Worm (Caenorhabditis elegans) whole organism, L2 larva: ENCODE data around the gene B0222.5.

Experiments used
- C34F6.9 ChIP-seq: fragments of 150-350 bp; optimal IDR thresholded peaks from 2 replicates; lab custom pipeline; 2014; ENCODE audit warnings: missing biosample characterization, missing genetic modification characterization
- F13H6.1 ChIP-seq: sonication (generic microtip); optimal IDR thresholded peaks from 2 replicates; lab custom pipeline; 2016; ENCODE audit warnings: missing genetic modification characterization, missing compliant biosample characterization
- R02D3.7 ChIP-seq: fragments of 150-350 bp; optimal IDR thresholded peaks from 2 replicates; lab custom pipeline; 2014; ENCODE audit warnings: missing biosample characterization, missing genetic modification characterization
- Y55F3AM.14 ChIP-seq: fragments of 200-800 bp; sonication (Bioruptor generic); optimal IDR thresholded peaks from 2 replicates; lab custom pipeline; 2018; ENCODE audit warnings: mild to moderate bottlenecking, missing genetic modification characterization, missing compliant biosample characterization
- ZK546.5 ChIP-seq: sonication (generic microtip); optimal IDR thresholded peaks from 2 replicates; lab custom pipeline; 2017; ENCODE audit warnings: missing biosample characterization, missing genetic modification characterization
- alr-1 ChIP-seq: fragments of 150-350 bp; optimal IDR thresholded peaks from 2 replicates; lab custom pipeline; 2014; ENCODE audit warnings: missing biosample characterization, missing genetic modification characterization
- aly-2 ChIP-seq: fragments of 150-350 bp; optimal IDR thresholded peaks from 2 replicates; lab custom pipeline; 2014; ENCODE audit warnings: missing biosample characterization, missing genetic modification characterization
- ama-1 ChIP-seq: fragments of 150-350 bp; optimal IDR thresholded peaks from 2 replicates; lab custom pipeline; 2018; ENCODE audit warnings: inconsistent platforms
- blmp-1 ChIP-seq: sonication (generic microtip); optimal IDR thresholded peaks from 2 replicates; lab custom pipeline; 2017; ENCODE audit warnings: missing genetic modification characterization, mild to moderate bottlenecking, missing compliant biosample characterization, antibody characterized with exemption, moderate library complexity; ENCODE audit not compliant: insufficient read depth
- ceh-16 ChIP-seq: fragments of 150-350 bp; optimal IDR thresholded peaks from 2 replicates; lab custom pipeline; 2014; ENCODE audit warnings: missing biosample characterization, missing genetic modification characterization
- ceh-82 ChIP-seq: fragments of 150-350 bp; optimal IDR thresholded peaks from 2 replicates; lab custom pipeline; 2014; ENCODE audit warnings: missing biosample characterization, missing genetic modification characterization
- crh-2 ChIP-seq: sonication (generic microtip); optimal IDR thresholded peaks from 2 replicates; lab custom pipeline; 2017; ENCODE audit warnings: missing biosample characterization, missing genetic modification characterization
- dmd-4 ChIP-seq: sonication (generic microtip); optimal IDR thresholded peaks from 2 replicates; lab custom pipeline; 2017; ENCODE audit warnings: missing biosample characterization, missing genetic modification characterization
- egl-27 ChIP-seq: sonication (generic microtip); optimal IDR thresholded peaks from 3 replicates; lab custom pipeline; 2017; ENCODE audit warnings: missing biosample characterization, missing genetic modification reagents, missing genetic modification characterization
- elt-1 ChIP-seq: fragments of 150-350 bp; optimal IDR thresholded peaks from 2 replicates; lab custom pipeline; 2014; ENCODE audit warnings: missing biosample characterization, missing genetic modification characterization
- elt-3 ChIP-seq: sonication (generic microtip); optimal IDR thresholded peaks from 2 replicates; lab custom pipeline; 2017; ENCODE audit warnings: missing biosample characterization, missing genetic modification characterization
- fos-1 ChIP-seq: fragments of 150-350 bp; optimal IDR thresholded peaks from 2 replicates; lab custom pipeline; 2014; ENCODE audit warnings: missing biosample characterization, missing genetic modification characterization
- gmeb-1 ChIP-seq: fragments of 150-350 bp; optimal IDR thresholded peaks from 2 replicates; lab custom pipeline; 2014; ENCODE audit warnings: missing biosample characterization, missing genetic modification characterization
- lin-11 ChIP-seq: fragments of 150-350 bp; sonication (generic microtip); optimal IDR thresholded peaks from 2 replicates; lab custom pipeline; 2014; ENCODE audit warnings: missing biosample characterization, missing genetic modification characterization, inconsistent platforms, mixed read lengths
- lin-13 ChIP-seq: fragments of 150-350 bp; optimal IDR thresholded peaks from 2 replicates; lab custom pipeline; 2014; ENCODE audit warnings: missing biosample characterization, missing genetic modification reagents, missing genetic modification characterization
- lin-39 ChIP-seq: fragments of 150-350 bp; optimal IDR thresholded peaks from 2 replicates; lab custom pipeline; 2014; ENCODE audit warnings: missing biosample characterization, missing genetic modification reagents, missing genetic modification characterization
- lsy-2 ChIP-seq, 2 experiments: fragments of 150-350 bp in 1 of 2; sonication (generic microtip) in 1 of 2; optimal IDR thresholded peaks; 2 replicates each; lab custom pipeline; 2014 to 2017; ENCODE audit warnings: missing biosample characterization in 2 of 2, missing genetic modification characterization in 2 of 2
- mab-5 ChIP-seq: fragments of 150-350 bp; optimal IDR thresholded peaks from 2 replicates; lab custom pipeline; 2014; ENCODE audit warnings: missing biosample characterization, missing genetic modification characterization
- mbf-1 ChIP-seq: sonication (generic microtip); optimal IDR thresholded peaks from 2 replicates; lab custom pipeline; 2017; ENCODE audit warnings: missing biosample characterization, missing genetic modification characterization
- mdl-1 ChIP-seq, 2 experiments: fragments of 150-350 bp in 1 of 2; sonication (generic microtip) in 1 of 2; optimal IDR thresholded peaks; 2 replicates each; lab custom pipeline; 2017; ENCODE audit warnings: missing biosample characterization in 2 of 2, missing genetic modification characterization in 2 of 2
- nhr-10 ChIP-seq: sonication (generic microtip); optimal IDR thresholded peaks from 2 replicates; lab custom pipeline; 2017; ENCODE audit warnings: missing biosample characterization, missing genetic modification characterization
- nhr-11 ChIP-seq: fragments of 150-350 bp; optimal IDR thresholded peaks from 2 replicates; lab custom pipeline; 2014; ENCODE audit warnings: missing biosample characterization, missing genetic modification characterization
- nhr-12 ChIP-seq: fragments of 150-350 bp; optimal IDR thresholded peaks from 2 replicates; lab custom pipeline; 2014; ENCODE audit warnings: missing biosample characterization, missing genetic modification characterization
- nhr-129 ChIP-seq: fragments of 150-350 bp; optimal IDR thresholded peaks from 2 replicates; lab custom pipeline; 2014; ENCODE audit warnings: missing biosample characterization, missing genetic modification characterization
- nhr-21 ChIP-seq: fragments of 150-350 bp; optimal IDR thresholded peaks from 2 replicates; lab custom pipeline; 2014; ENCODE audit warnings: missing biosample characterization, missing genetic modification characterization
- nhr-23 ChIP-seq: fragments of 150-350 bp; optimal IDR thresholded peaks from 2 replicates; lab custom pipeline; 2014; ENCODE audit warnings: missing biosample characterization, missing genetic modification reagents, missing genetic modification characterization
- nhr-237 ChIP-seq: fragments of 150-350 bp; optimal IDR thresholded peaks from 2 replicates; lab custom pipeline; 2014; ENCODE audit warnings: missing biosample characterization, missing genetic modification characterization
- nhr-25 ChIP-seq: fragments of 150-350 bp; sonication (generic microtip); optimal IDR thresholded peaks from 3 replicates; lab custom pipeline; 2014; ENCODE audit warnings: missing biosample characterization, missing genetic modification characterization
- nhr-6 ChIP-seq: fragments of 150-350 bp; optimal IDR thresholded peaks from 2 replicates; lab custom pipeline; 2014; ENCODE audit warnings: missing biosample characterization, missing genetic modification characterization
- nhr-77 ChIP-seq: fragments of 150-350 bp; optimal IDR thresholded peaks from 2 replicates; lab custom pipeline; 2014; ENCODE audit warnings: missing biosample characterization, missing genetic modification characterization
- peb-1 ChIP-seq: fragments of 150-350 bp; optimal IDR thresholded peaks from 2 replicates; lab custom pipeline; 2014; ENCODE audit warnings: missing biosample characterization, missing genetic modification characterization
- sem-4 ChIP-seq: fragments of 150-350 bp; optimal IDR thresholded peaks from 2 replicates; lab custom pipeline; 2014; ENCODE audit warnings: missing biosample characterization, missing genetic modification reagents, missing genetic modification characterization
- skn-1 ChIP-seq: sonication (generic microtip); optimal IDR thresholded peaks from 2 replicates; lab custom pipeline; 2017; ENCODE audit warnings: missing biosample characterization, missing genetic modification characterization
- sma-3 ChIP-seq: sonication (generic microtip); optimal IDR thresholded peaks from 2 replicates; lab custom pipeline; 2016; ENCODE audit warnings: missing genetic modification reagents, missing genetic modification characterization, missing compliant biosample characterization
- sma-9 ChIP-seq, 2 experiments: fragments of 150-350 bp in 1 of 2; sonication (generic microtip) in 1 of 2; optimal IDR thresholded peaks; 2 replicates each; lab custom pipeline; 2014 to 2016; ENCODE audit warnings: missing genetic modification characterization in 2 of 2, mild to moderate bottlenecking in 1 of 2, missing biosample characterization in 1 of 2, missing compliant biosample characterization in 1 of 2, missing genetic modification reagents in 1 of 2, moderate library complexity in 1 of 2
- snpc-4 ChIP-seq: fragments of 150-350 bp; optimal IDR thresholded peaks from 2 replicates; lab custom pipeline; 2014; ENCODE audit warnings: missing biosample characterization, missing genetic modification characterization
- unc-39 ChIP-seq: fragments of 150-350 bp; optimal IDR thresholded peaks from 2 replicates; lab custom pipeline; 2014; ENCODE audit warnings: missing biosample characterization, missing genetic modification characterization
- unc-55 ChIP-seq: fragments of 150-350 bp; sonication (generic microtip); optimal IDR thresholded peaks from 3 replicates; lab custom pipeline; 2014; ENCODE audit warnings: missing biosample characterization, missing genetic modification reagents, missing genetic modification characterization
- unc-62 ChIP-seq: fragments of 150-350 bp; optimal IDR thresholded peaks from 2 replicates; lab custom pipeline; 2014; ENCODE audit warnings: missing biosample characterization, missing genetic modification reagents, missing genetic modification characterization
- zag-1 ChIP-seq: fragments of 150-350 bp; optimal IDR thresholded peaks from 2 replicates; lab custom pipeline; 2014; ENCODE audit warnings: missing biosample characterization, missing genetic modification characterization
- ztf-1 ChIP-seq: fragments of 200-800 bp; sonication (Bioruptor generic); conservative IDR thresholded peaks from 2 replicates; pipeline ENCODE4 v1.3.6; 2022; ENCODE audit warnings: missing genetic modification characterization, missing compliant biosample characterization
- ztf-11 ChIP-seq: sonication (generic microtip); optimal IDR thresholded peaks from 2 replicates; lab custom pipeline; 2017; ENCODE audit warnings: missing biosample characterization, missing genetic modification characterization
- ztf-4 ChIP-seq: fragments of 150-350 bp; optimal IDR thresholded peaks from 2 replicates; lab custom pipeline; 2014; ENCODE audit warnings: missing biosample characterization, missing genetic modification characterization

The B0222.5 gene

ce11 chrV:9162955-9163468 lies 8.3 kb upstream of the B0222.5 start, which contains the start of gene col-145:
col-145 (minus strand) TSS chrV:9163005.
- TF ChIP-seq nhr-23 (tag; lab: Kevin White, UChicago) (no peak), blmp-1 (tag; lab: Kevin White, UChicago) (peak; percentile 62)

DNA sequence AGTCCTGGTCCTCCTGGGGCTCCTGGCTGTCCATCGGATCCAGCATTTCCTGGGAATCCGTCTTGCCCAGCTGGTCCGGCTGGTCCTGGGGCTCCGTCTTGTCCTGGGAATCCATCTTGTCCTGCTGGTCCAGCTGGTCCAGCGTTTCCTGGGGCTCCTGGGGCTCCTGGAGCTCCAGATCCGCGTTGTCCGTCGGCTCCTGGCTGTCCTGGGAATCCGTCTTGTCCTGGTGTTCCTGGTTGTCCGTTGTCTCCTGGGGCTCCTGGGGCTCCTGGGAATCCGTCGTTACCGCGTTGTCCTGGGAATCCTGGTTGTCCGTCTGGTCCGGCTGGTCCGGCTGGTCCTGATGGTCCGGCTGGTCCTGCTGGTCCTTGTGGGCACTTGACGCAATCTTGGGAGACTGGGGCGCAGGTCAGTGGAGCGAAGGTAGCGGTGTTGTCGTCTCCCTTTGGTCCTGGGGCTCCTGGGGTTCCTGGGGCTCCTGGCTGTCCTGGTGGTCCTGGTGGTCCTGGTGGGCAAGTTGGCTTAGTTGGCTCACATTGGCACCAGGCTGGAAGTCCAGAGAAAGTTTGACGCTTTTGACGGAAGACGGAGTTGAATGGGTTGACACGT lies 7.6 kb upstream of the B0222.5 start:
- TF ChIP-seq nhr-23 (tag; lab: Kevin White, UChicago) (no peak), nhr-6 (tag; lab: Kevin White, UChicago) (no peak), blmp-1 (tag; lab: Kevin White, UChicago) (no peak)

DNA sequence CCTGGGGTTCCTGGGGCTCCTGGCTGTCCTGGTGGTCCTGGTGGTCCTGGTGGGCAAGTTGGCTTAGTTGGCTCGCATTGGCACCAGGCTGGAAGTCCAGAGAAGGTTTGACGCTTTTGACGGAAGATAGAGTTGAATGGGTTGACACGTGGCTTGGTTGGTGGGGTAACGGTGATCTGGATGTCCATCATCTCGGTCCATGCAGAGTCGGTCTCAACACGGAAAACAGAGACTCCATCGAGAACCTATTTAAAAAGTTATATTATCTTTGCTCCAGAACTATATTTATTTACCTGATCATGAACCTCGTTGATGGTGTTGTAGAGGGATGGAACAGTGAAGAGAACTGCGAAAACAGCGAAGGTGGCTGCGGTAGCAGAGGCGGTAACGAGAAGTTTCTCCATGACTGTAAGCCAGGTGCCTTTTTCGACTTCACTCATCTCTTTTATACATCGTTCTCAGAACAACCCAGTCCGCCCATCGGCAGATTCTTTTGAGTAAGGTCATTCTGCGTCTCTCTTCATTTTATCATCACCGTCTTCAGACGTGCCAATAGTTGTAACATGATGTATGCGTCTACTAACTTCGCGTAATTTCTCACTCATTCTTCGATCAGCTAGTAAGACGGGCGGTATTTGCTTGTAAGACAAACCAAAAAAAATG lies 5.7 kb upstream of the B0222.5 start, which contains the start of gene col-144:
col-144 (minus strand) TSS at position 419 of the 663 bp plus-strand sequence.
- TF ChIP-seq blmp-1 (tag; lab: Kevin White, UChicago) = peak; percentile 57
- peak; percentile 25 for TF ChIP-seq sma-9 (GFP tag; optimal IDR thresholded peaks at IDR 0.05; lab: Kevin White, UChicago)
- no peak for TF ChIP-seq sma-9 (tag; optimal IDR thresholded peaks at IDR 0.05; lab: Kevin White, UChicago)
- TF ChIP-seq mab-5 = no peak
- no peak for TF ChIP-seq nhr-23 (tag; lab: Kevin White, UChicago)
- TF ChIP-seq fos-1 (tag; lab: Kevin White, UChicago) = no peak
- no peak for TF ChIP-seq mbf-1 (tag; lab: Kevin White, UChicago)
- no peak for TF ChIP-seq unc-39 (tag; lab: Kevin White, UChicago)
- TF ChIP-seq nhr-6 (tag; lab: Kevin White, UChicago) = no peak
- TF ChIP-seq ZK546.5 (tag; lab: Kevin White, UChicago) = no peak
- TF ChIP-seq ama-1 (lab: Kevin White, UChicago) = peak; percentile 20
- no peak for TF ChIP-seq nhr-77 (tag; lab: Kevin White, UChicago)
- TF ChIP-seq nhr-21 (tag; lab: Kevin White, UChicago) = peak; percentile 21
- no peak for TF ChIP-seq lin-13
- TF ChIP-seq zag-1 = no peak
- no peak for TF ChIP-seq lin-39 (tag; lab: Kevin White, UChicago)
- no peak for TF ChIP-seq Y55F3AM.14 (GFP tag; lab: Kevin White, UChicago)
- TF ChIP-seq C34F6.9 (tag; lab: Kevin White, UChicago) = no peak
- no peak for TF ChIP-seq snpc-4
- no peak for TF ChIP-seq unc-55 (GFP tag; lab: Kevin White, UChicago)
- no peak for TF ChIP-seq peb-1 (tag; lab: Kevin White, UChicago)
- no peak for TF ChIP-seq gmeb-1 (tag; lab: Kevin White, UChicago)
- no peak for TF ChIP-seq elt-1 (tag; lab: Kevin White, UChicago)
- no peak for TF ChIP-seq egl-27
- TF ChIP-seq crh-2 (tag; lab: Kevin White, UChicago) = peak; percentile 10
- TF ChIP-seq R02D3.7 (tag; lab: Kevin White, UChicago) = no peak
- TF ChIP-seq ztf-11 (tag; lab: Kevin White, UChicago) = no peak
- TF ChIP-seq ztf-4 (tag; lab: Kevin White, UChicago) = no peak
- no peak for TF ChIP-seq mdl-1 (tag; optimal IDR thresholded peaks at IDR 0.05; lab: Kevin White, UChicago)
- no peak for TF ChIP-seq ceh-16 (tag; lab: Kevin White, UChicago)
- no peak for TF ChIP-seq unc-62 (GFP tag; lab: Kevin White, UChicago)
- TF ChIP-seq nhr-12 (tag; lab: Kevin White, UChicago) = no peak
- TF ChIP-seq dmd-4 = no peak
- TF ChIP-seq ceh-82 = no peak
- no peak for TF ChIP-seq nhr-129
- TF ChIP-seq nhr-237 (tag; lab: Kevin White, UChicago) = no peak
- TF ChIP-seq elt-3 (tag; lab: Kevin White, UChicago) = no peak
- peak; percentile 28 for TF ChIP-seq sma-3 (GFP tag; lab: Kevin White, UChicago)
- no peak for TF ChIP-seq F13H6.1 (tag; lab: Kevin White, UChicago)
- TF ChIP-seq aly-2 (tag; lab: Kevin White, UChicago) = no peak
- no peak for TF ChIP-seq lsy-2 (tag; optimal IDR thresholded peaks at IDR 0.05; lab: Kevin White, UChicago)
- TF ChIP-seq lin-11 (tag; lab: Kevin White, UChicago) = no peak
- no peak for TF ChIP-seq alr-1 (tag; lab: Kevin White, UChicago)
- TF ChIP-seq nhr-10 = no peak
- TF ChIP-seq sem-4 (tag; lab: Kevin White, UChicago) = no peak
- no peak for TF ChIP-seq skn-1 (tag; lab: Kevin White, UChicago)
- TF ChIP-seq ztf-1 (GFP tag; lab: Robert Waterston, UW) = no peak
- no peak for TF ChIP-seq nhr-11 (tag; lab: Kevin White, UChicago)
- peak; percentile 68 for TF ChIP-seq nhr-25 (tag; lab: Kevin White, UChicago)
